Worm (Caenorhabditis elegans): Measurements from ENCODE around the gene sre-52.

DNA sequence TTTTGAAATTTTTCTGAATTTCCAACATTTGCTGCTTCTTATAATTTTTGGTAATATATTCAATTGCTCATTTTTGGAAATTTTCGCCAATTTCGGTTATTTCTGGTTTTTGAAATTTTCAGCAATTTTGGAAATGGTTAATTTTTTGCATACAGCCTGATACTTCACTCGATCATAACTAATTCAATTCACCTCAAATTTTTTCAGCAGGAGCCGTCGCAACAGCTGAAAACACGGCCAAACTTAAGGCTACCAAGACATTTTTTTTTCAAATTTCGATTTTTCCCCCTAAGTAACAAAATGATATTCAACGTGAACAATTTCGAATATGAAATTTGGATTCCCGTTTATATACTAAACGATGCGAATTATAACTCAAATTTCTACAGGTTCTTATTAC, at the start of gene sre-52:
- TF ChIP-seq dve-1 (tag; optimal IDR thresholded peaks at IDR 0.05) (no peak), hlh-6 (tag; optimal IDR thresholded peaks at IDR 0.05) (no peak), nhr-11 (tag; optimal IDR thresholded peaks at IDR 0.05) (no peak), ceh-19 (GFP tag; optimal IDR thresholded peaks at IDR 0.05) (no peak), pqm-1 (tag; optimal IDR thresholded peaks at IDR 0.05) (no peak), fkh-10 (GFP tag; optimal IDR thresholded peaks at IDR 0.05) (no peak), pha-4 (tag; optimal IDR thresholded peaks at IDR 0.05) (no peak)

All from whole organism, late embryonic.